Worm (Caenorhabditis elegans) whole organism, L1 larva: ENCODE data around the gene T28A8.4.

Experiments
- C16A3.4 ChIP-seq: fragments of 150-350 bp; optimal IDR thresholded peaks from 2 replicates; lab custom pipeline; 2014; ENCODE audit warnings: missing biosample characterization, missing genetic modification characterization
- F16B12.6 ChIP-seq: fragments of 150-350 bp; optimal IDR thresholded peaks from 2 replicates; lab custom pipeline; 2014; ENCODE audit warnings: missing biosample characterization, missing genetic modification characterization
- aha-1 ChIP-seq: fragments of 150-350 bp; optimal IDR thresholded peaks from 2 replicates; lab custom pipeline; 2014; ENCODE audit warnings: missing biosample characterization, missing genetic modification characterization
- aly-2 ChIP-seq: fragments of 150-350 bp; optimal IDR thresholded peaks from 2 replicates; lab custom pipeline; 2014; ENCODE audit warnings: missing biosample characterization, missing genetic modification characterization
- ama-1 ChIP-seq: fragments of 150-350 bp; optimal IDR thresholded peaks from 2 replicates; lab custom pipeline; 2014
- blmp-1 ChIP-seq: fragments of 150-350 bp; optimal IDR thresholded peaks from 2 replicates; lab custom pipeline; 2014; ENCODE audit warnings: missing biosample characterization, missing genetic modification characterization
- ceh-82 ChIP-seq, 3 experiments: fragments of 150-350 bp in 1 of 3; sonication (generic microtip) in 2 of 3; optimal IDR thresholded peaks; 2 replicates each; lab custom pipeline; 2014 to 2017; ENCODE audit warnings: missing biosample characterization in 3 of 3, missing genetic modification characterization in 3 of 3
- ceh-90 ChIP-seq: sonication (generic microtip); optimal IDR thresholded peaks from 2 replicates; lab custom pipeline; 2016; ENCODE audit warnings: missing genetic modification characterization, missing compliant biosample characterization
- ces-1 ChIP-seq: fragments of 150-350 bp; optimal IDR thresholded peaks from 2 replicates; lab custom pipeline; 2014; ENCODE audit warnings: missing biosample characterization, missing genetic modification reagents, missing genetic modification characterization
- efl-3 ChIP-seq: fragments of 200-800 bp; sonication (Bioruptor generic); optimal IDR thresholded peaks from 2 replicates; lab custom pipeline; 2018; ENCODE audit warnings: mild to moderate bottlenecking, missing genetic modification characterization, missing compliant biosample characterization
- egl-13 ChIP-seq: sonication (generic microtip); optimal IDR thresholded peaks from 2 replicates; lab custom pipeline; 2016; ENCODE audit warnings: missing genotype, missing genetic modification reagents, missing genetic modification characterization, missing compliant biosample characterization
- egl-27 ChIP-seq, 2 experiments: fragments of 150-350 bp in 1 of 2; sonication (generic microtip); optimal IDR thresholded peaks; 3 replicates each; lab custom pipeline; 2017 to 2018; ENCODE audit warnings: missing biosample characterization in 2 of 2, missing genetic modification characterization in 2 of 2, missing genetic modification reagents in 2 of 2
- elt-2 ChIP-seq: sonication (generic microtip); optimal IDR thresholded peaks from 2 replicates; lab custom pipeline; 2016; ENCODE audit warnings: missing genetic modification characterization, mild to moderate bottlenecking, inconsistent platforms, missing compliant biosample characterization, missing genetic modification reagents
- elt-3 ChIP-seq, 6 experiments: fragments of 150-350 bp in 1 of 6; sonication (generic microtip); optimal IDR thresholded peaks; 2 replicates each; lab custom pipeline; 2017 to 2018; ENCODE audit warnings: missing biosample characterization in 6 of 6, missing genetic modification characterization in 6 of 6, inconsistent platforms in 1 of 6
- ets-5 ChIP-seq: fragments of 200-800 bp; sonication (Bioruptor generic); IDR thresholded peaks from 2 replicates; pipeline ENCODE4 v1.3.6; 2022; ENCODE audit warnings: missing genetic modification characterization, missing compliant biosample characterization
- fkh-10 ChIP-seq: sonication (generic microtip); optimal IDR thresholded peaks from 2 replicates; lab custom pipeline; 2017; ENCODE audit warnings: missing biosample characterization, missing genetic modification reagents, missing genetic modification characterization
- fkh-4 ChIP-seq: sonication (generic microtip); optimal IDR thresholded peaks from 2 replicates; lab custom pipeline; 2016; ENCODE audit warnings: missing compliant biosample characterization, missing genetic modification characterization, borderline replicate concordance
- fos-1 ChIP-seq: fragments of 150-350 bp; optimal IDR thresholded peaks from 2 replicates; lab custom pipeline; 2014; ENCODE audit warnings: missing biosample characterization, missing genetic modification characterization
- hlh-17 ChIP-seq: fragments of 200-800 bp; sonication (Bioruptor generic); optimal IDR thresholded peaks from 2 replicates; lab custom pipeline; 2018; ENCODE audit warnings: missing genetic modification characterization, mild to moderate bottlenecking, missing compliant biosample characterization, moderate library complexity, borderline replicate concordance
- hlh-4 ChIP-seq: sonication (generic microtip); optimal IDR thresholded peaks from 2 replicates; lab custom pipeline; 2016; ENCODE audit warnings: mild to moderate bottlenecking, missing genetic modification characterization, missing compliant biosample characterization
- isw-1 ChIP-seq: fragments of 200-800 bp; sonication (Bioruptor generic); IDR thresholded peaks from 2 replicates; pipeline ENCODE4 v1.3.6; 2022; ENCODE audit warnings: missing genetic modification characterization, missing compliant biosample characterization
- jun-1 ChIP-seq: fragments of 150-350 bp; optimal IDR thresholded peaks from 2 replicates; lab custom pipeline; 2014; ENCODE audit warnings: missing biosample characterization, missing genetic modification reagents, missing genetic modification characterization
- lin-13 ChIP-seq: fragments of 150-350 bp; optimal IDR thresholded peaks from 2 replicates; lab custom pipeline; 2014; ENCODE audit warnings: missing biosample characterization, missing genetic modification reagents, missing genetic modification characterization
- lin-14 ChIP-seq: fragments of 200-800 bp; sonication (Bioruptor generic); optimal IDR thresholded peaks from 2 replicates; lab custom pipeline; 2018; ENCODE audit warnings: mild to moderate bottlenecking, missing genetic modification characterization, moderate library complexity, missing compliant biosample characterization
- lin-39 ChIP-seq: fragments of 150-350 bp; optimal IDR thresholded peaks from 2 replicates; lab custom pipeline; 2014; ENCODE audit warnings: missing biosample characterization, missing genetic modification reagents, missing genetic modification characterization
- lir-3 ChIP-seq: sonication (generic microtip); optimal IDR thresholded peaks from 2 replicates; lab custom pipeline; 2016; ENCODE audit warnings: mild to moderate bottlenecking, missing genetic modification characterization, moderate library complexity, missing compliant biosample characterization; ENCODE audit not compliant: poor library complexity
- mab-9 ChIP-seq: fragments of 200-800 bp; sonication (Bioruptor generic); IDR thresholded peaks from 2 replicates; pipeline ENCODE4 v1.3.6; 2022; ENCODE audit warnings: missing genetic modification reagents, missing genetic modification characterization, missing compliant biosample characterization
- mep-1 ChIP-seq: fragments of 150-350 bp; optimal IDR thresholded peaks from 2 replicates; lab custom pipeline; 2014; ENCODE audit warnings: missing biosample characterization, missing genetic modification characterization
- nhr-11 ChIP-seq: fragments of 150-350 bp; optimal IDR thresholded peaks from 2 replicates; lab custom pipeline; 2014; ENCODE audit warnings: missing biosample characterization, missing genetic modification characterization
- nhr-12 ChIP-seq: sonication (generic microtip); optimal IDR thresholded peaks from 2 replicates; lab custom pipeline; 2017; ENCODE audit warnings: missing biosample characterization, missing genetic modification characterization
- nhr-19 ChIP-seq: fragments of 200-800 bp; sonication (Bioruptor generic); conservative IDR thresholded peaks from 2 replicates; pipeline ENCODE4 v1.3.6; 2022; ENCODE audit warnings: missing genetic modification characterization, missing compliant biosample characterization
- nhr-237 ChIP-seq: fragments of 150-350 bp; optimal IDR thresholded peaks from 2 replicates; lab custom pipeline; 2014; ENCODE audit warnings: missing biosample characterization, missing genetic modification characterization
- nhr-47 ChIP-seq: sonication (generic microtip); optimal IDR thresholded peaks from 2 replicates; lab custom pipeline; 2016; ENCODE audit warnings: mild to moderate bottlenecking, missing genetic modification characterization, moderate library complexity, missing compliant biosample characterization
- nhr-71 ChIP-seq: sonication (generic microtip); optimal IDR thresholded peaks from 2 replicates; lab custom pipeline; 2016; ENCODE audit warnings: mild to moderate bottlenecking, missing genetic modification characterization, moderate library complexity, missing compliant biosample characterization
- nhr-76 ChIP-seq: sonication (generic microtip); optimal IDR thresholded peaks from 2 replicates; lab custom pipeline; 2017; ENCODE audit warnings: missing biosample characterization, missing genetic modification characterization
- nhr-77 ChIP-seq: fragments of 150-350 bp; optimal IDR thresholded peaks from 2 replicates; lab custom pipeline; 2014; ENCODE audit warnings: missing biosample characterization, missing genetic modification characterization
- nhr-84 ChIP-seq: sonication (generic microtip); optimal IDR thresholded peaks from 2 replicates; lab custom pipeline; 2017; ENCODE audit warnings: missing biosample characterization, missing genetic modification characterization
- nhr-90 ChIP-seq: sonication (generic microtip); optimal IDR thresholded peaks from 2 replicates; lab custom pipeline; 2016; ENCODE audit warnings: mild to moderate bottlenecking, missing genetic modification characterization, missing compliant biosample characterization; ENCODE audit not compliant: poor library complexity
- rnt-1 ChIP-seq: sonication (generic microtip); optimal IDR thresholded peaks from 2 replicates; lab custom pipeline; 2016; ENCODE audit warnings: mild to moderate bottlenecking, missing genetic modification characterization, moderate library complexity, missing compliant biosample characterization
- snpc-4 ChIP-seq: fragments of 150-350 bp; optimal IDR thresholded peaks from 2 replicates; lab custom pipeline; 2014; ENCODE audit warnings: missing biosample characterization, missing genetic modification characterization
- sup-37 ChIP-seq: fragments of 200-800 bp; sonication (Bioruptor generic); optimal IDR thresholded peaks from 2 replicates; lab custom pipeline; 2018; ENCODE audit warnings: mild to moderate bottlenecking, missing genetic modification characterization, missing compliant biosample characterization
- swsn-7 ChIP-seq: sonication (generic microtip); optimal IDR thresholded peaks from 2 replicates; lab custom pipeline; 2016; ENCODE audit warnings: missing genetic modification characterization, missing compliant biosample characterization
- tbx-2 ChIP-seq: sonication (generic microtip); optimal IDR thresholded peaks from 2 replicates; lab custom pipeline; 2016; ENCODE audit warnings: missing genetic modification characterization, missing compliant biosample characterization
- unc-62 ChIP-seq: fragments of 150-350 bp; optimal IDR thresholded peaks from 2 replicates; lab custom pipeline; 2014; ENCODE audit warnings: missing biosample characterization, missing genetic modification reagents, missing genetic modification characterization
- unc-86 ChIP-seq: sonication (generic microtip); optimal IDR thresholded peaks from 2 replicates; lab custom pipeline; 2016; ENCODE audit warnings: missing genetic modification characterization, missing compliant biosample characterization
- zag-1 ChIP-seq: fragments of 150-350 bp; optimal IDR thresholded peaks from 2 replicates; lab custom pipeline; 2014; ENCODE audit warnings: missing biosample characterization, missing genetic modification characterization
- zip-4 ChIP-seq: fragments of 200-800 bp; sonication (Bioruptor generic); optimal IDR thresholded peaks from 2 replicates; lab custom pipeline; 2018; ENCODE audit warnings: mild to moderate bottlenecking, missing genetic modification characterization, moderate library complexity, missing compliant biosample characterization
- ztf-11 ChIP-seq, 2 experiments: sonication (generic microtip); optimal IDR thresholded peaks; 2 replicates each; lab custom pipeline; 2016 to 2017; ENCODE audit warnings: missing genetic modification characterization in 2 of 2, missing biosample characterization in 1 of 2, missing compliant biosample characterization in 1 of 2
- ztf-4 ChIP-seq: fragments of 150-350 bp; optimal IDR thresholded peaks from 2 replicates; lab custom pipeline; 2014; ENCODE audit warnings: missing biosample characterization, missing genetic modification characterization

T28A8.4 gene

ce11 chrIII:13465918-13466592 lies 37.4 kb upstream of the T28A8.4 start, which contains the start of gene cdk-5 (continued):
- TF ChIP-seq ces-1 (no peak), ceh-82 (tag; optimal IDR thresholded peaks at IDR 0.05; lab: Kevin White, UChicago) (peak; percentile 89 to 93 (median 90)), swsn-7 (tag; lab: Kevin White, UChicago) (peak; percentile 97), egl-13 (tag; lab: Kevin White, UChicago) (peak; percentile 87), aha-1 (peak; percentile 72), ceh-90 (tag; lab: Kevin White, UChicago) (peak; percentile 43), zag-1 (tag; lab: Kevin White, UChicago) (peak; percentile 83), nhr-76 (no peak), elt-3 (tag; optimal IDR thresholded peaks at IDR 0.05; lab: Kevin White, UChicago) (peak in 2 of 6 experiments; percentile 86 to 87), C16A3.4 (tag; lab: Kevin White, UChicago) (peak; percentile 95), mab-9 (GFP tag; lab: Robert Waterston, UW) (peak; percentile 81), lin-39 (tag; lab: Kevin White, UChicago) (peak; percentile 97), aly-2 (tag; lab: Kevin White, UChicago) (peak; percentile 96), mep-1 (tag; lab: Kevin White, UChicago) (peak; percentile 99), ama-1 (lab: Kevin White, UChicago) (peak; percentile 93), hlh-17 (GFP tag; lab: Kevin White, UChicago) (no peak), tbx-2 (peak; percentile 97), nhr-47 (peak; percentile 98), nhr-77 (tag; lab: Kevin White, UChicago) (peak; percentile 81), lin-13 (GFP tag; lab: Kevin White, UChicago) (peak; percentile 90), nhr-71 (tag; lab: Kevin White, UChicago) (peak; percentile 98), fos-1 (tag; lab: Kevin White, UChicago) (peak; percentile 93), hlh-4 (tag; lab: Kevin White, UChicago) (no peak), ets-5 (GFP tag; lab: Robert Waterston, UW) (no peak), nhr-84 (tag; lab: Kevin White, UChicago) (no peak), sup-37 (GFP tag; lab: Kevin White, UChicago) (peak; percentile 50), egl-27 (tag; optimal IDR thresholded peaks at IDR 0.05; lab: Kevin White, UChicago) (no peak), nhr-19 (GFP tag; lab: Robert Waterston, UW) (peak; percentile 95), fkh-4 (tag; lab: Kevin White, UChicago) (peak; percentile 70), nhr-90 (tag; lab: Kevin White, UChicago) (peak; percentile 94), lin-14 (peak; percentile 90), snpc-4 (tag; lab: Kevin White, UChicago) (peak; percentile 87), unc-62 (GFP tag; lab: Kevin White, UChicago) (no peak), rnt-1 (tag; lab: Kevin White, UChicago) (peak; percentile 94), zip-4 (GFP tag; lab: Kevin White, UChicago) (peak; percentile 86), F16B12.6 (tag; lab: Kevin White, UChicago) (peak; percentile 71), elt-2 (tag; lab: Kevin White, UChicago) (peak; percentile 75), isw-1 (GFP tag; lab: Robert Waterston, UW) (peak; percentile 94), nhr-12 (tag; lab: Kevin White, UChicago) (peak; percentile 33), blmp-1 (peak; percentile 91), ztf-4 (tag; lab: Kevin White, UChicago) (peak; percentile 84), nhr-11 (tag; lab: Kevin White, UChicago) (peak; percentile 76), unc-86 (tag; lab: Kevin White, UChicago) (peak; percentile 95), lir-3 (tag; lab: Kevin White, UChicago) (peak; percentile 87), ztf-11 (tag; optimal IDR thresholded peaks at IDR 0.05; lab: Kevin White, UChicago) (peak in 1 of 2 experiments; percentile 78), jun-1 (peak; percentile 86), fkh-10 (GFP tag; lab: Kevin White, UChicago) (peak; percentile 58), efl-3 (GFP tag; lab: Kevin White, UChicago) (no peak), nhr-237 (tag; lab: Kevin White, UChicago) (peak; percentile 55)
